Fruit fly (Drosophila melanogaster): ENCODE results near the gene CG8997.

The CG8997 gene

dm6 chr2L:13802075-13802639, 43.0 kb downstream of the CG8997 start (continued):
- no peak for TF ChIP-seq corto (GFP tag; optimal IDR thresholded peaks at IDR 0.05)
- TF ChIP-seq HmgZ (tag; optimal IDR thresholded peaks at IDR 0.05) = no peak
- no peak for TF ChIP-seq HmgD (GFP tag; optimal IDR thresholded peaks at IDR 0.05)
- TF ChIP-seq CG17829 (tag; optimal IDR thresholded peaks at IDR 0.05) = no peak
- TF ChIP-seq cwo (GFP tag; optimal IDR thresholded peaks at IDR 0.05) = peak; percentile 22

- TF ChIP-seq run (tag; optimal IDR thresholded peaks at IDR 0.05) (no peak), pb (GFP tag; optimal IDR thresholded peaks at IDR 0.05) (no peak), Antp (GFP tag; optimal IDR thresholded peaks at IDR 0.05) (no peak), Aef1 (GFP tag; IDR thresholded peaks at IDR 0.05) (no peak), cato (GFP tag; optimal IDR thresholded peaks at IDR 0.05; ENCODE audit: borderline replicate concordance) (no peak), CG8290 (GFP tag; optimal IDR thresholded peaks at IDR 0.05) (no peak), CG8290 (tag; optimal IDR thresholded peaks at IDR 0.05) (no peak), CG3407 (GFP tag; optimal IDR thresholded peaks at IDR 0.05) (peak; percentile 21), ATbp (GFP tag; optimal IDR thresholded peaks at IDR 0.05) (peak; percentile 76), CG7556 (GFP tag; optimal IDR thresholded peaks at IDR 0.05) (no peak), Ptx1 (GFP tag; IDR thresholded peaks at IDR 0.05) (no peak), kni (GFP tag; optimal IDR thresholded peaks at IDR 0.05) (no peak), Doc2 (GFP tag; IDR thresholded peaks at IDR 0.05) (no peak), CG10366 (GFP tag; IDR thresholded peaks at IDR 0.05) (no peak), eve (GFP tag; optimal IDR thresholded peaks at IDR 0.05) (no peak), CG31365 (tag; optimal IDR thresholded peaks at IDR 0.05) (peak; percentile 13), otp (GFP tag; IDR thresholded peaks at IDR 0.05) (no peak), ac (GFP tag; optimal IDR thresholded peaks at IDR 0.05) (no peak), btn (GFP tag; optimal IDR thresholded peaks at IDR 0.05) (no peak), B-H2 (GFP tag; optimal IDR thresholded peaks at IDR 0.05) (no peak), CG12659 (GFP tag; optimal IDR thresholded peaks at IDR 0.05) (no peak), TFAM (GFP tag; optimal IDR thresholded peaks at IDR 0.05) (no peak), ewg (GFP tag; optimal IDR thresholded peaks at IDR 0.05) (no peak), twi (tag; optimal IDR thresholded peaks at IDR 0.05) (no peak), CrebB (tag; optimal IDR thresholded peaks at IDR 0.05) (peak; percentile 54), CG8359 (GFP tag; optimal IDR thresholded peaks at IDR 0.05; ENCODE audit: borderline replicate concordance) (no peak), yki (optimal IDR thresholded peaks at IDR 0.05) (no peak), CG11398 (GFP tag; optimal IDR thresholded peaks at IDR 0.05) (no peak), shn (GFP tag; optimal IDR thresholded peaks at IDR 0.05) (no peak), CG3281 (GFP tag; optimal IDR thresholded peaks at IDR 0.05) (peak; percentile 12), CG11247 (GFP tag; IDR thresholded peaks at IDR 0.05) (no peak), ham (GFP tag; IDR thresholded peaks at IDR 0.05) (no peak), Optix (GFP tag; IDR thresholded peaks at IDR 0.05) (no peak), CG17385 (GFP tag; optimal IDR thresholded peaks at IDR 0.05) (peak; percentile 12), ems (GFP tag; optimal IDR thresholded peaks at IDR 0.05) (no peak), CG32767 (GFP tag; IDR thresholded peaks at IDR 0.05) (no peak), chinmo (GFP tag; IDR thresholded peaks at IDR 0.05; ENCODE audit: partially characterized antibody) (no peak), Dip3 (GFP tag; optimal IDR thresholded peaks at IDR 0.05) (no peak), CG30403 (GFP tag; optimal IDR thresholded peaks at IDR 0.05) (no peak), Hsf (GFP tag; optimal IDR thresholded peaks at IDR 0.05) (no peak), Nf-YC (tag; optimal IDR thresholded peaks at IDR 0.05) (no peak), CG12219 (GFP tag; optimal IDR thresholded peaks at IDR 0.05) (no peak), sug (tag; optimal IDR thresholded peaks at IDR 0.05) (no peak), wdn (GFP tag; IDR thresholded peaks at IDR 0.05) (no peak), wek (GFP tag; optimal IDR thresholded peaks at IDR 0.05) (peak; percentile 8), CG4328 (GFP tag; optimal IDR thresholded peaks at IDR 0.05) (no peak)
Measured at dm6 chr2L:13801166-13801565, 44.0 kb downstream of the CG8997 start.
